Worm (Caenorhabditis elegans) whole organism, L4/young adult: ENCODE measurements around the gene C06B3.16.

Experiments used
- W03F9.2 ChIP-seq: fragments of 150-350 bp; optimal IDR thresholded peaks from 2 replicates; lab custom pipeline; 2014; ENCODE audit warnings: missing biosample characterization, missing genetic modification characterization
- dao-5 ChIP-seq: sonication (generic microtip); optimal IDR thresholded peaks from 2 replicates; lab custom pipeline; 2016; ENCODE audit warnings: missing genotype, missing genetic modification characterization, moderate library complexity, missing compliant biosample characterization
- him-1 ChIP-seq: sonication (generic microtip); optimal IDR thresholded peaks from 2 replicates; lab custom pipeline; 2016; ENCODE audit warnings: missing genotype, missing genetic modification reagents, missing genetic modification characterization, missing compliant biosample characterization

DNA sequence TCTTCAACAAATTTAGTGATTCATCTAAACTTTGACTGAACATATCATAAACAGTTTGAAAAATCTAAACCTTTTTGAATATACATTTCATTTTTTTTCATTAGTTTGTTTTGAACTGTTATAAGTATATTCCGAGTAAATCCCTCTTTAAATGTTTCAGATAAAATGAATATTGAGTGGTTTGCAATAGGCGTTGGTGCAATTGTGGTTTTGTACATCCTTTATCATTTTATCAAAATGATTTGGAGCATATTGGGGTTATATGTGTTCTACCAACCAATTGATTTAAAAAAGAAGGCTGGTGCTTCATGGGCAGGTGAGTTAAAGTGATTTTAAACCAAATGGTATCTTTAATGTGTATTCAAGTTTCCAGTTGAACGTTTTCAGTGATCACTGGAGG, 26.9 kb upstream of the C06B3.16 start, which contains the start of gene stdh-3:
- TF ChIP-seq him-1 (tag; lab: Kevin White, UChicago) (no peak), W03F9.2 (tag; lab: Kevin White, UChicago) (no peak), dao-5 (tag; lab: Kevin White, UChicago) (no peak)
